Fruit fly (Drosophila melanogaster) whole organism, embryonic: ENCODE data around the gene CG13984.

Experiments used
- Atf6 ChIP-seq: fragments of 200-800 bp; sonication (Bioruptor generic); IDR thresholded peaks from 2 replicates; pipeline ENCODE4 v1.3.6; 2022; ENCODE audit warnings: missing biosample characterization, missing genetic modification characterization
- CG12104 ChIP-seq: fragments of 200-800 bp; sonication (Bioruptor generic); optimal IDR thresholded peaks from 3 replicates; lab custom pipeline; 2016; ENCODE audit warnings: missing biosample characterization, missing genetic modification characterization
- CG7372 ChIP-seq: fragments of 200-800 bp; sonication (Bioruptor generic); IDR thresholded peaks from 2 replicates; pipeline ENCODE4 v1.3.6; 2022; ENCODE audit warnings: missing biosample characterization, missing genetic modification characterization
- CHES-1-like ChIP-seq: fragments of 200-800 bp; sonication (Bioruptor generic); optimal IDR thresholded peaks from 2 replicates; lab custom pipeline; 2016; ENCODE audit warnings: missing biosample characterization, missing genetic modification characterization
- Opbp ChIP-seq: fragments of 200-800 bp; sonication (Bioruptor generic); IDR thresholded peaks from 3 replicates; pipeline ENCODE4 v1.3.6; 2022; ENCODE audit warnings: missing biosample characterization, missing genetic modification characterization; ENCODE audit not compliant: partially characterized antibody
- ara ChIP-seq: fragments of 200-800 bp; sonication (Bioruptor generic); IDR thresholded peaks from 2 replicates; pipeline ENCODE4 v1.3.6; 2022; ENCODE audit warnings: missing biosample characterization, missing genetic modification characterization

dm6 chr2L:6280328-6280727 is 28.3 kb upstream of the CG13984 start:
- peak; percentile 37 for TF ChIP-seq CG12104
- TF ChIP-seq CHES-1-like (GFP tag; lab: Kevin White, UChicago): no peak
- peak; percentile 63 for TF ChIP-seq ara (GFP tag; lab: Robert Waterston, UW)
- TF ChIP-seq CG7372 (GFP tag; lab: Robert Waterston, UW): peak; percentile 60; the same call in 1 of the 2 replicates
- TF ChIP-seq Atf6 (GFP tag; lab: Robert Waterston, UW): peak; percentile 65
- TF ChIP-seq Opbp (GFP tag; lab: Robert Waterston, UW): no peak
